Worm (Caenorhabditis elegans) whole organism, late embryonic: ENCODE results near the gene T26A8.4.

Experiments
- F13H6.1 ChIP-seq: sonication (generic microtip); optimal IDR thresholded peaks from 2 replicates; lab custom pipeline; 2016; ENCODE audit warnings: missing genetic modification characterization, missing compliant biosample characterization
- K09A11.1 ChIP-seq: sonication (generic microtip); optimal IDR thresholded peaks from 2 replicates; lab custom pipeline; 2017; ENCODE audit warnings: antibody characterized with exemption, mild to moderate bottlenecking, missing genetic modification characterization, missing compliant biosample characterization; ENCODE audit not compliant: insufficient read depth
- T23F11.4 ChIP-seq: fragments of 200-800 bp; sonication (Bioruptor generic); optimal IDR thresholded peaks from 2 replicates; lab custom pipeline; 2018; ENCODE audit warnings: mild to moderate bottlenecking, missing genetic modification characterization, missing compliant biosample characterization
- Y22D7AL.16 ChIP-seq: sonication (generic microtip); optimal IDR thresholded peaks from 2 replicates; lab custom pipeline; 2016; ENCODE audit warnings: missing genetic modification characterization, missing compliant biosample characterization
- ahr-1 ChIP-seq: sonication (generic microtip); optimal IDR thresholded peaks from 2 replicates; lab custom pipeline; 2016; ENCODE audit warnings: missing genetic modification characterization, missing compliant biosample characterization
- ama-1 ChIP-seq: fragments of 150-350 bp; optimal IDR thresholded peaks from 2 replicates; lab custom pipeline; 2014
- ceh-19 ChIP-seq: fragments of 200-800 bp; sonication (Bioruptor generic); optimal IDR thresholded peaks from 2 replicates; lab custom pipeline; 2018; ENCODE audit warnings: mild to moderate bottlenecking, missing genetic modification characterization, missing compliant biosample characterization
- ceh-22 ChIP-seq: sonication (generic microtip); optimal IDR thresholded peaks from 2 replicates; lab custom pipeline; 2017; ENCODE audit warnings: missing biosample characterization, missing genetic modification characterization
- ceh-34 ChIP-seq: sonication (generic microtip); optimal IDR thresholded peaks from 2 replicates; lab custom pipeline; 2016; ENCODE audit warnings: mild to moderate bottlenecking, missing genetic modification characterization, missing compliant biosample characterization
- ceh-48 ChIP-seq: sonication (generic microtip); optimal IDR thresholded peaks from 2 replicates; lab custom pipeline; 2016; ENCODE audit warnings: missing genetic modification characterization, inconsistent platforms, missing compliant biosample characterization
- ceh-9 ChIP-seq: sonication (generic microtip); optimal IDR thresholded peaks from 2 replicates; lab custom pipeline; 2016; ENCODE audit warnings: mild to moderate bottlenecking, missing genetic modification characterization, inconsistent platforms, missing compliant biosample characterization
- dve-1 ChIP-seq: sonication (generic microtip); optimal IDR thresholded peaks from 2 replicates; lab custom pipeline; 2017; ENCODE audit warnings: antibody characterized with exemption, mild to moderate bottlenecking, missing genetic modification characterization, missing compliant biosample characterization
- elt-2 ChIP-seq: sonication (generic microtip); optimal IDR thresholded peaks from 2 replicates; lab custom pipeline; 2016; ENCODE audit warnings: missing genetic modification reagents, missing genetic modification characterization, missing compliant biosample characterization
- ets-4 ChIP-seq: sonication (generic microtip); optimal IDR thresholded peaks from 2 replicates; lab custom pipeline; 2016; ENCODE audit warnings: missing genetic modification characterization, missing compliant biosample characterization
- fax-1 ChIP-seq: sonication (generic microtip); optimal IDR thresholded peaks from 2 replicates; lab custom pipeline; 2016; ENCODE audit warnings: missing genotype, missing genetic modification characterization, missing compliant biosample characterization
- fkh-10 ChIP-seq: fragments of 150-350 bp; optimal IDR thresholded peaks from 2 replicates; lab custom pipeline; 2014; ENCODE audit warnings: missing biosample characterization, missing genetic modification reagents, missing genetic modification characterization
- hlh-13 ChIP-seq: fragments of 200-800 bp; sonication (Bioruptor generic); optimal IDR thresholded peaks from 2 replicates; lab custom pipeline; 2018; ENCODE audit warnings: mild to moderate bottlenecking, missing genetic modification characterization, missing compliant biosample characterization
- hlh-6 ChIP-seq: sonication (generic microtip); optimal IDR thresholded peaks from 2 replicates; lab custom pipeline; 2016; ENCODE audit warnings: missing genotype, missing genetic modification characterization, missing compliant biosample characterization
- madf-2 ChIP-seq: sonication (generic microtip); optimal IDR thresholded peaks from 2 replicates; lab custom pipeline; 2017; ENCODE audit warnings: missing genetic modification characterization, missing compliant biosample characterization
- nhr-11 ChIP-seq: fragments of 150-350 bp; optimal IDR thresholded peaks from 2 replicates; lab custom pipeline; 2014; ENCODE audit warnings: missing biosample characterization, missing genetic modification characterization
- odd-2 ChIP-seq: sonication (generic microtip); optimal IDR thresholded peaks from 2 replicates; lab custom pipeline; 2017; ENCODE audit warnings: antibody characterized with exemption, mild to moderate bottlenecking, missing genetic modification characterization, missing compliant biosample characterization
- pat-9 ChIP-seq: fragments of 200-800 bp; sonication (Bioruptor generic); optimal IDR thresholded peaks from 2 replicates; lab custom pipeline; 2018; ENCODE audit warnings: mild to moderate bottlenecking, missing genetic modification characterization, moderate library complexity, missing compliant biosample characterization
- pax-1 ChIP-seq: fragments of 150-350 bp; optimal IDR thresholded peaks from 2 replicates; lab custom pipeline; 2014; ENCODE audit warnings: missing biosample characterization, missing genetic modification characterization
- pha-2 ChIP-seq: sonication (generic microtip); optimal IDR thresholded peaks from 2 replicates; lab custom pipeline; 2017; ENCODE audit warnings: mild to moderate bottlenecking, missing genetic modification characterization, missing compliant biosample characterization
- pha-4 ChIP-seq: fragments of 150-350 bp; optimal IDR thresholded peaks from 2 replicates; lab custom pipeline; 2018; ENCODE audit warnings: missing biosample characterization, missing genetic modification reagents, missing genetic modification characterization
- ref-2 ChIP-seq: sonication (generic microtip); optimal IDR thresholded peaks from 2 replicates; lab custom pipeline; 2016; ENCODE audit warnings: missing genetic modification characterization, missing compliant biosample characterization
- rnt-1 ChIP-seq: sonication (generic microtip); optimal IDR thresholded peaks from 2 replicates; lab custom pipeline; 2016; ENCODE audit warnings: missing genetic modification characterization, missing compliant biosample characterization
- sdc-2 ChIP-seq: sonication (generic microtip); optimal IDR thresholded peaks from 2 replicates; lab custom pipeline; 2016; ENCODE audit warnings: missing genotype, missing genetic modification characterization, missing compliant biosample characterization
- ttx-3 ChIP-seq: sonication (generic microtip); optimal IDR thresholded peaks from 2 replicates; lab custom pipeline; 2016; ENCODE audit warnings: missing genetic modification reagents, missing genetic modification characterization, missing compliant biosample characterization
- unc-3 ChIP-seq, 2 experiments: fragments of 200-800 bp in 1 of 2; sonication (Bioruptor generic) in 1 of 2; sonication (generic microtip) in 1 of 2; conservative IDR thresholded peaks in 1 of 2; optimal IDR thresholded peaks in 1 of 2; 2 replicates each; pipeline versions ENCODE4 v1.3.6 to Lab custom; 2016 to 2022; ENCODE audit warnings: missing compliant biosample characterization in 2 of 2, missing genetic modification characterization in 2 of 2, missing genetic modification reagents in 1 of 2
- unc-86 ChIP-seq: sonication (generic microtip); optimal IDR thresholded peaks from 2 replicates; lab custom pipeline; 2016; ENCODE audit warnings: missing genetic modification characterization, missing compliant biosample characterization

The T26A8.4 gene

DNA sequence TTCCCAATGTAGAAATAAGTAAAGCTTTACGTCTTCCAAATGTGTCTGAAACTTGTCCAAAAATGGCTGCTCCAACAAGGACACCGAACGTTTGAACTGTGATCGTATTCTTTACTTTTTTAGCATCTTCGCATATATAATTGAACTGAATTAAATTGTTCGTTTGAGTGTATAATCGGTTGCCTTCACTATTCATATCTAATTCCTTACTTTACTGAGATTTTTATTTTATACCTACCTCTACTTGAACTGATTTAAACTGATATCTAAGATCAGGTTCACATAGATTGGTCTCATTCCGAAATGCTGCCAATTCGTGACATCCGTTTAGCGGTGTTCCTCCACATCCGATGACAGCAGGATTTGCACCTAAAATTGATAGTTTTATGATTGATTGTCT, 29.7 kb upstream of the T26A8.4 start:
- TF ChIP-seq fax-1 (tag; lab: Kevin White, UChicago) (no peak), pax-1 (tag; lab: Kevin White, UChicago) (no peak), F13H6.1 (tag; lab: Kevin White, UChicago) (no peak), ceh-34 (tag; lab: Kevin White, UChicago) (no peak), ceh-48 (tag; lab: Kevin White, UChicago) (no peak), unc-86 (no peak), pat-9 (tag; lab: Kevin White, UChicago) (no peak), rnt-1 (tag; lab: Kevin White, UChicago) (no peak), odd-2 (tag; lab: Kevin White, UChicago) (no peak), hlh-6 (no peak)

DNA sequence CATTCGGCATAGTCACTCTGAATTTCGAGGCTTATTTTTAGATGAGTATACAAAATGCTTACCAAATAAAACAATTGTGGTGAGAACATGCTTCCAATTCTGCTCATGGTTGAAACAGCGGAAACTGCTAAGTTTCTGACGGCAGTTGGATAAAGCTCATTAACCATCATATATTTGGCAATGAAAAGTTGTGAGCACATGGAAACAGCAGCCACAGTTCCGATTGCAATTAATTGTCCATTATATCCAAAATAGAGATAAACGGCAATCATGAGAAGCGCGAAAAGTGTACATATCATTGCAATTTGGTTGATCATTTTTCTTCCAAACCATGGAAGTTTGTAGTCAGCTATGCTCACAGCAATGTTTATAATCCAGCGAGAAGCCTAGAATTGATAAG, 28.5 kb upstream of the T26A8.4 start:
- no peak for TF ChIP-seq sdc-2 (tag; lab: Kevin White, UChicago)
- TF ChIP-seq ceh-34 (tag; lab: Kevin White, UChicago): no peak
- no peak for TF ChIP-seq nhr-11 (tag; lab: Kevin White, UChicago)
- no peak for TF ChIP-seq ceh-19 (GFP tag; lab: Kevin White, UChicago)
- no peak for TF ChIP-seq unc-3 (GFP tag; conservative IDR thresholded peaks at IDR 0.05; lab: Robert Waterston, UW)
- TF ChIP-seq unc-3 (tag; optimal IDR thresholded peaks at IDR 0.05; lab: Kevin White, UChicago): no peak
- TF ChIP-seq unc-86: no peak
- no peak for TF ChIP-seq dve-1 (tag; lab: Kevin White, UChicago)
- TF ChIP-seq ceh-9 (tag; lab: Kevin White, UChicago): no peak
- no peak for TF ChIP-seq odd-2 (tag; lab: Kevin White, UChicago)
- TF ChIP-seq, all 69 proteins: peak for 0

DNA sequence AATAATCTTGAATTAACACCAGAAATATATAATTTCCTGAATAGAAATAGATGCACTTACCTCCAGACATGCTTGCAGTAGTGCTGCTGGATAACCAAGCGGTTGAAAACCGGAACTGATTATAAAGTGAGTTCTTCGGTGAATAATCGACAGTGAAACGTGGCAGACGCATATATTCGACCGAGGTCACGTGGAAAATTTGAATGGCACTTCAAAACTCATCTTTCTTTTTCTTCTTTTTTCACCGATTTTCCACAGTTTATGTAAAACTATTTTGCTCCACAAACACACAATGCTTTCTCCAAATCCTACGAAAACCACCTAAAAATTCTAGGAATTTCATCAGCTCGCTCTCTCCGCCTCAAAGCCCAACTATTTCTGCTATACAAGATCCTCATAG, 27.5 kb upstream of the T26A8.4 start, which contains the start of gene ant-1.4:
Gene ant-1.4 (minus strand): TSS at position 101 of the 400 bp plus-strand sequence.
- TF ChIP-seq Y22D7AL.16 (no peak), ref-2 (no peak), madf-2 (no peak), ets-4 (tag; lab: Kevin White, UChicago) (no peak), hlh-13 (no peak), odd-2 (tag; lab: Kevin White, UChicago) (no peak), T23F11.4 (GFP tag; lab: Kevin White, UChicago) (no peak)

DNA sequence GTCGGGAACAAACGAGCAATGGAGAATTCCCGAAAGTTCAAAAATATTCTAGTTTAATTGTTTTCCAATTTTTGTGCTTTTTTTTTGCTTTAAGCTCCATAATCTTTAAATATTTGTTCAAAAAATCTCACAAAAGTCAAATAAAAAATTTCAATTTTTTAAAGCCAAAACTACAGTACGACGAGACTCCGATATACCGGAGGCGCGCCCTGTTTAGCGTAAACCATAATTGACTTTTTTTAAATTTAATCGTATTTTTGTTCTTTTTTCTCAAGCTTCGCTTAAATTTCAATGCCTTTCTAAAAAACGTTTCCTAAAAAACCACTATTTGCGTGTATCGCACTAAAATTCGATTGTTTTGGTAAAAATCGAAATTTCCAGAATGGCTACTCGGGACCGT, 24.2 kb upstream of the T26A8.4 start, which contains the start of gene syx-4:
Gene syx-4 (plus strand): TSS at position 382 of the 400 bp plus-strand sequence.
- TF ChIP-seq pha-4 (tag; lab: Kevin White, UChicago): no peak
- no peak for TF ChIP-seq pha-2 (tag; lab: Kevin White, UChicago)
- TF ChIP-seq sdc-2 (tag; lab: Kevin White, UChicago): no peak
- TF ChIP-seq ceh-22 (tag; lab: Kevin White, UChicago): no peak

DNA sequence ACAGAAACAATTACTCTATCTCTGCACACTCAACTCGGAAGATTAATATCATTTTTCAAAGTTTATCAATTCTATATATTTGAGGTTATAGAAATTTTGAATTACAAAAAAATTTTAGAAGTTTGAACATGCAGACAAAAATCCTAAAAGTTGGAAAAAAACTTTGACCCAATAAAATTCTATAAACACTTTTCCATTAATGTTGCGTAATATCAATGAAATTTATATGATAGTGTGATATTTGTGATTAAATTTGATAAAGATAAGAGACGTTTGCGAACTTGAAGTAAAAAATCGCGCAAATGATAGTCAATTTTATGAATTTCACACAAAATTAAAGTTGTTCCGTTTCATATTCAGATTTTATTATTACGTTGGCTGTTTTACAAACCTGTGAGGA, 21.4 kb upstream of the T26A8.4 start:
- TF ChIP-seq elt-2 (tag; lab: Kevin White, UChicago) (peak; percentile 68), dve-1 (tag; lab: Kevin White, UChicago) (no peak), ceh-22 (tag; lab: Kevin White, UChicago) (no peak), fkh-10 (GFP tag; lab: Kevin White, UChicago) (no peak)

DNA sequence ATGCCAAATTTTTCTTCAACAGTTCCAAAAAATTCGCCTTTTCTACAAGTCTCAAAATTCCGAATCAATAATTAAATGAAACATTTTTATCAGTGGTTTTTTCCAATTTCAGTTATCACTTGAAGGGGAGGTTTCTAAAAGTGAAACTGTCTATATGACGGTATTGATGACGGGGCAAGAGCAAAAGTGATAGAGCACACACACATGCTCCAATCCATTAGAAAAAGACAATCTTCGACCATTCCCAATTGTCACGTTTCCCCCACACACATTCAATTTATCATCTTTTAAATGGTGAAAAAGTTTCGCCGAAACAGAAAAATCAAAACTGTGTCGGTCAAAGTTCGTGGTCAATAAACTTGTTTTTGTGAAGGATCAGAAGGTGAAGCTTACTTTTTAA, 20.5 kb upstream of the T26A8.4 start:
- TF ChIP-seq elt-2 (tag; lab: Kevin White, UChicago) (no peak), ahr-1 (tag; lab: Kevin White, UChicago) (no peak), unc-86 (no peak), K09A11.1 (tag; lab: Kevin White, UChicago) (no peak), ttx-3 (tag; lab: Kevin White, UChicago) (no peak), ama-1 (lab: Kevin White, UChicago) (no peak)
- TF ChIP-seq, all 69 proteins: peak for 0
